Worm (Caenorhabditis elegans) whole organism, L4 larva: ENCODE measurements around the gene T10B9.9.

Source experiments
- R02D3.7 ChIP-seq: fragments of 150-350 bp; sonication (generic microtip); optimal IDR thresholded peaks from 3 replicates; lab custom pipeline; 2014; ENCODE audit warnings: missing biosample characterization, missing genetic modification characterization
- T20F7.1 ChIP-seq: fragments of 200-800 bp; sonication (Bioruptor generic); optimal IDR thresholded peaks from 2 replicates; lab custom pipeline; 2018; ENCODE audit warnings: mild to moderate bottlenecking, missing genetic modification characterization, missing compliant biosample characterization
- lsy-2 ChIP-seq, 2 experiments: fragments of 150-350 bp in 1 of 2; sonication (generic microtip) in 1 of 2; optimal IDR thresholded peaks; 2 replicates each; lab custom pipeline; 2014 to 2017; ENCODE audit warnings: missing biosample characterization in 2 of 2, missing genetic modification characterization in 2 of 2
- skn-1 ChIP-seq: fragments of 150-350 bp; optimal IDR thresholded peaks from 2 replicates; lab custom pipeline; 2014; ENCODE audit warnings: missing biosample characterization, missing genetic modification characterization
- unc-130 ChIP-seq: sonication (generic microtip); optimal IDR thresholded peaks from 2 replicates; lab custom pipeline; 2016; ENCODE audit warnings: missing genetic modification reagents, missing genetic modification characterization, missing compliant biosample characterization
- unc-62 ChIP-seq, 3 experiments: fragments of 150-350 bp in 1 of 3; sonication (generic microtip); optimal IDR thresholded peaks in 2 of 3; peaks in 1 of 3; 1 replicate in 1 of 3; 2 replicates in 2 of 3; lab custom pipeline; 2014 to 2017; ENCODE audit warnings: missing biosample characterization in 3 of 3, missing genetic modification characterization in 3 of 3, missing genetic modification reagents in 3 of 3, missing genotype in 1 of 3

- TF ChIP-seq R02D3.7 = no peak
- no peak for TF ChIP-seq skn-1 (tag; lab: Kevin White, UChicago)
- no peak for TF ChIP-seq unc-62 (GFP tag; optimal IDR thresholded peaks at IDR 0.05 in 1 of 2; lab: Kevin White, UChicago)
- TF ChIP-seq unc-62 (tag; optimal IDR thresholded peaks at IDR 0.05; lab: Kevin White, UChicago) = no peak
- no peak for TF ChIP-seq T20F7.1
- TF ChIP-seq lsy-2 (tag; optimal IDR thresholded peaks at IDR 0.05; lab: Kevin White, UChicago) = no peak
- TF ChIP-seq unc-130 = no peak
These were observed 22.0 kb downstream of the T10B9.9 start, which contains the start of gene ZK1321.1 for ce11 chrII:9753730-9754129.
